Worm (Caenorhabditis elegans) whole organism, L1 larva: Measurements from ENCODE around the gene F10A3.17.

ENCODE experiments used
- ceh-8 ChIP-seq: fragments of 200-800 bp; sonication (Bioruptor generic); optimal IDR thresholded peaks from 2 replicates; lab custom pipeline; 2018; ENCODE audit warnings: mild to moderate bottlenecking, missing genetic modification characterization, moderate library complexity, missing compliant biosample characterization
- ceh-88 ChIP-seq: fragments of 200-800 bp; sonication (Bioruptor generic); IDR thresholded peaks from 2 replicates; pipeline ENCODE4 v1.3.6; 2022; ENCODE audit warnings: missing genetic modification characterization, missing compliant biosample characterization
- fkh-10 ChIP-seq: sonication (generic microtip); optimal IDR thresholded peaks from 2 replicates; lab custom pipeline; 2017; ENCODE audit warnings: missing biosample characterization, missing genetic modification reagents, missing genetic modification characterization
- fkh-4 ChIP-seq: sonication (generic microtip); optimal IDR thresholded peaks from 2 replicates; lab custom pipeline; 2016; ENCODE audit warnings: missing compliant biosample characterization, missing genetic modification characterization, borderline replicate concordance
- lin-39 ChIP-seq: fragments of 150-350 bp; optimal IDR thresholded peaks from 2 replicates; lab custom pipeline; 2014; ENCODE audit warnings: missing biosample characterization, missing genetic modification reagents, missing genetic modification characterization
- lir-3 ChIP-seq: sonication (generic microtip); optimal IDR thresholded peaks from 2 replicates; lab custom pipeline; 2016; ENCODE audit warnings: mild to moderate bottlenecking, missing genetic modification characterization, moderate library complexity, missing compliant biosample characterization; ENCODE audit not compliant: poor library complexity
- mef-2 ChIP-seq: fragments of 150-350 bp; optimal IDR thresholded peaks from 2 replicates; lab custom pipeline; 2014; ENCODE audit warnings: missing biosample characterization, missing genetic modification characterization
- nhr-11 ChIP-seq: fragments of 150-350 bp; optimal IDR thresholded peaks from 2 replicates; lab custom pipeline; 2014; ENCODE audit warnings: missing biosample characterization, missing genetic modification characterization
- skn-1 ChIP-seq: fragments of 150-350 bp; optimal IDR thresholded peaks from 2 replicates; lab custom pipeline; 2014; ENCODE audit warnings: missing biosample characterization, missing genetic modification characterization
- unc-62 ChIP-seq: fragments of 150-350 bp; optimal IDR thresholded peaks from 2 replicates; lab custom pipeline; 2014; ENCODE audit warnings: missing biosample characterization, missing genetic modification reagents, missing genetic modification characterization

DNA sequence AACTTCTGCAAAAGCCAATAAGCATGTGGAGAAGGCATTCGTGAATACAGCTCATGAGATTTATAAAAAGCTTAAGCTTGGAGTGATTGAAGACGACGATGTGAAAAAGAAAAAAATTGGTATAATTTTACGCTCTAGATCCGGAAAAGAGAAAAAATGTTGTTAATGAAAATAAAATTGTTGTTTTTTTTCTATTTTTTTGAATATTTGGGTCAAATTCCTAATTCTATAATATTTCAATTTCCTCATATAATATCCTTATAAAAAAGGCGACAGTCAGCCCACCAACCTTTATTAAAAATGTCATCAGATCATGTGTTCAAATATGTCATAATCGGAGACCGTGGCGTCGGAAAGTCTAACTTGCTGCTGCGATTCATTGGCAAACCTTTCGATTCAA lies 35.9 kb upstream of the F10A3.17 start, which contains the start of gene rabr-3:
- TF ChIP-seq ceh-88 (GFP tag; lab: Robert Waterston, UW) = no peak
- TF ChIP-seq fkh-10 (GFP tag; lab: Kevin White, UChicago) = no peak
- no peak for TF ChIP-seq mef-2 (tag; lab: Kevin White, UChicago)
- TF ChIP-seq nhr-11 (tag; lab: Kevin White, UChicago) = no peak
- no peak for TF ChIP-seq lin-39 (tag; lab: Kevin White, UChicago)
- TF ChIP-seq unc-62 (GFP tag; lab: Kevin White, UChicago) = no peak
- TF ChIP-seq lir-3 (tag; lab: Kevin White, UChicago) = no peak
- TF ChIP-seq skn-1 = no peak
- no peak for TF ChIP-seq ceh-8 (GFP tag; lab: Kevin White, UChicago)
- no peak for TF ChIP-seq fkh-4
